Fruit fly (Drosophila melanogaster): ENCODE results near the gene jar.
A peak's percentile ranks its signal among the peaks of the same experiment; 100 is the strongest.

jar gene

dm6 chr3R:24231206-24231502 is 39.9 kb downstream of the jar start (continued):
- TF ChIP-seq fd64A (GFP tag; optimal IDR thresholded peaks at IDR 0.05), result no peak
- peak; percentile 30 for TF ChIP-seq CG15514 (GFP tag; optimal IDR thresholded peaks at IDR 0.05)
- TF ChIP-seq crc (GFP tag; optimal IDR thresholded peaks at IDR 0.05), result no peak
- peak; percentile 51; the same call in 1 of the 3 replicates for TF ChIP-seq CG34422 (GFP tag; IDR thresholded peaks at IDR 0.05)
- no peak for TF ChIP-seq abd-A (tag; optimal IDR thresholded peaks at IDR 0.05)
- no peak for TF ChIP-seq CG15073 (GFP tag; optimal IDR thresholded peaks at IDR 0.05)
- TF ChIP-seq CG31365 (tag; optimal IDR thresholded peaks at IDR 0.05), result no peak
- no peak for TF ChIP-seq CTCF (GFP tag; optimal IDR thresholded peaks at IDR 0.05)
- no peak for TF ChIP-seq CG3838 (GFP tag; optimal IDR thresholded peaks at IDR 0.05)
- 0 out of 2 replicates have a peak, but pooled peaks have one; percentile 38 for TF ChIP-seq stc (GFP tag; IDR thresholded peaks at IDR 0.05)
- no peak for TF ChIP-seq Blimp-1 (GFP tag; optimal IDR thresholded peaks at IDR 0.05)
- TF ChIP-seq Lim3 (GFP tag; IDR thresholded peaks at IDR 0.05), result no peak
- TF ChIP-seq CG7372 (GFP tag; IDR thresholded peaks at IDR 0.05), result no peak
- no peak for TF ChIP-seq luna (GFP tag; optimal IDR thresholded peaks at IDR 0.05)
- TF ChIP-seq vvl (GFP tag; IDR thresholded peaks at IDR 0.05), result 0 out of 2 replicates have a peak, but pooled peaks have one; percentile 20
- no peak for TF ChIP-seq ftz-f1 (GFP tag; optimal IDR thresholded peaks at IDR 0.05)
- TF ChIP-seq ci (GFP tag; IDR thresholded peaks at IDR 0.05), result 0 out of 3 replicates have a peak, but pooled peaks have one; percentile 8
- no peak for TF ChIP-seq CG11695 (GFP tag; IDR thresholded peaks at IDR 0.05)
- TF ChIP-seq CG17328 (GFP tag; IDR thresholded peaks at IDR 0.05), result no peak
- peak; percentile 25 for TF ChIP-seq CrebB (tag; optimal IDR thresholded peaks at IDR 0.05)
- peak; percentile 6 for TF ChIP-seq CG4282 (GFP tag; optimal IDR thresholded peaks at IDR 0.05)
- no peak for TF ChIP-seq CG13775 (GFP tag; optimal IDR thresholded peaks at IDR 0.05)
- no peak for TF ChIP-seq Adf1 (GFP tag; IDR thresholded peaks at IDR 0.05)
- no peak for TF ChIP-seq Stat92E (GFP tag; optimal IDR thresholded peaks at IDR 0.05)
- no peak for TF ChIP-seq row (GFP tag; IDR thresholded peaks at IDR 0.05)
- TF ChIP-seq wdn (GFP tag; IDR thresholded peaks at IDR 0.05), result no peak
- TF ChIP-seq Dad (GFP tag; optimal IDR thresholded peaks at IDR 0.05), result no peak
- no peak for TF ChIP-seq Dek (tag; optimal IDR thresholded peaks at IDR 0.05)
- peak; percentile 27 for TF ChIP-seq stwl (tag; optimal IDR thresholded peaks at IDR 0.05)
- TF ChIP-seq zfh2 (GFP tag; optimal IDR thresholded peaks at IDR 0.05), result no peak
- TF ChIP-seq z (GFP tag; IDR thresholded peaks at IDR 0.05), result no peak
- no peak for TF ChIP-seq CG11723 (GFP tag; optimal IDR thresholded peaks at IDR 0.05)
- TF ChIP-seq dati (GFP tag; IDR thresholded peaks at IDR 0.05), result no peak
- TF ChIP-seq CG1602 (GFP tag; optimal IDR thresholded peaks at IDR 0.05), result no peak
- no peak for TF ChIP-seq pros (GFP tag; optimal IDR thresholded peaks at IDR 0.05)
- no peak for TF ChIP-seq crol (GFP tag; IDR thresholded peaks at IDR 0.05)
- TF ChIP-seq eve (GFP tag; optimal IDR thresholded peaks at IDR 0.05), result no peak
- TF ChIP-seq CG8388 (GFP tag; optimal IDR thresholded peaks at IDR 0.05), result no peak
- TF ChIP-seq CG10543 (GFP tag; optimal IDR thresholded peaks at IDR 0.05), result peak; percentile 1
- TF ChIP-seq Jarid2 (GFP tag; optimal IDR thresholded peaks at IDR 0.05), result no peak
- no peak for TF ChIP-seq Eip74EF (GFP tag; optimal IDR thresholded peaks at IDR 0.05)
- no peak for TF ChIP-seq CG11504 (tag; optimal IDR thresholded peaks at IDR 0.05)
- no peak for TF ChIP-seq bbx (GFP tag; IDR thresholded peaks at IDR 0.05; ENCODE audit: partially characterized antibody)
- no peak for TF ChIP-seq HLH54F (GFP tag; optimal IDR thresholded peaks at IDR 0.05)
- peak in 1 of 2 experiments; percentile 6 for TF ChIP-seq crp (GFP tag; optimal IDR thresholded peaks at IDR 0.05)
- TF ChIP-seq pzg (GFP tag; optimal IDR thresholded peaks at IDR 0.05), result peak; percentile 25
- TF ChIP-seq tio (GFP tag; optimal IDR thresholded peaks at IDR 0.05), result no peak
- peak; percentile 58 for TF ChIP-seq HLHmδ (GFP tag; optimal IDR thresholded peaks at IDR 0.05)
- peak; percentile 12 for TF ChIP-seq Deaf1 (tag; optimal IDR thresholded peaks at IDR 0.05)
- TF ChIP-seq Abd-B (GFP tag; optimal IDR thresholded peaks at IDR 0.05), result no peak
- TF ChIP-seq Bgb (GFP tag; IDR thresholded peaks at IDR 0.05; ENCODE audit: partially characterized antibody), result no peak
- no peak for TF ChIP-seq CG8359 (GFP tag; optimal IDR thresholded peaks at IDR 0.05; ENCODE audit: borderline replicate concordance)

Measured in whole organism, embryonic.